Worm (Caenorhabditis elegans) whole organism, mixed stage, embryonic: Measurements from ENCODE around the gene T05C1.1.

Experiments used
- M03D4.4 ChIP-seq: sonication (generic microtip); optimal IDR thresholded peaks from 2 replicates; lab custom pipeline; 2017; ENCODE audit warnings: mild to moderate bottlenecking, missing genetic modification characterization, missing compliant biosample characterization
- bed-3 ChIP-seq: fragments of 200-800 bp; sonication (Bioruptor generic); optimal IDR thresholded peaks from 3 replicates; lab custom pipeline; 2018; ENCODE audit warnings: mild to moderate bottlenecking, missing genetic modification characterization, moderate library complexity, missing compliant biosample characterization
- blmp-1 ChIP-seq: fragments of 150-350 bp; optimal IDR thresholded peaks from 2 replicates; lab custom pipeline; 2014; ENCODE audit warnings: missing biosample characterization, missing genetic modification characterization
- ceh-39 ChIP-seq: fragments of 150-350 bp; optimal IDR thresholded peaks from 2 replicates; lab custom pipeline; 2014; ENCODE audit warnings: missing biosample characterization, missing genetic modification characterization
- ceh-43 ChIP-seq: fragments of 200-800 bp; sonication (Bioruptor generic); optimal IDR thresholded peaks from 2 replicates; lab custom pipeline; 2018; ENCODE audit warnings: mild to moderate bottlenecking, missing genetic modification characterization, moderate library complexity, missing compliant biosample characterization
- ceh-83 ChIP-seq: fragments of 200-800 bp; sonication (Bioruptor generic); optimal IDR thresholded peaks from 2 replicates; lab custom pipeline; 2018; ENCODE audit warnings: mild to moderate bottlenecking, missing genetic modification characterization, missing compliant biosample characterization
- ces-1 ChIP-seq: fragments of 150-350 bp; optimal IDR thresholded peaks from 2 replicates; lab custom pipeline; 2014; ENCODE audit warnings: missing biosample characterization, missing genetic modification reagents, missing genetic modification characterization
- cnd-1 ChIP-seq: fragments of 200-800 bp; sonication (Bioruptor generic); optimal IDR thresholded peaks from 2 replicates; lab custom pipeline; 2018; ENCODE audit warnings: mild to moderate bottlenecking, missing genetic modification characterization, missing compliant biosample characterization
- drap-1 ChIP-seq: fragments of 200-800 bp; sonication (Bioruptor generic); optimal IDR thresholded peaks from 3 replicates; lab custom pipeline; 2018; ENCODE audit warnings: mild to moderate bottlenecking, missing genetic modification characterization, missing compliant biosample characterization
- elt-1 ChIP-seq: sonication (generic microtip); optimal IDR thresholded peaks from 2 replicates; lab custom pipeline; 2017; ENCODE audit warnings: missing genetic modification characterization, mild to moderate bottlenecking, missing compliant biosample characterization, antibody characterized with exemption, moderate library complexity, borderline replicate concordance; ENCODE audit not compliant: insufficient read depth
- elt-3 ChIP-seq: fragments of 150-350 bp; optimal IDR thresholded peaks from 2 replicates; lab custom pipeline; 2014; ENCODE audit warnings: missing biosample characterization, missing genetic modification characterization
- flh-1 ChIP-seq: fragments of 200-800 bp; sonication (Bioruptor generic); optimal IDR thresholded peaks from 2 replicates; lab custom pipeline; 2018; ENCODE audit warnings: mild to moderate bottlenecking, missing genetic modification characterization, moderate library complexity, missing compliant biosample characterization
- ham-2 ChIP-seq: fragments of 200-800 bp; sonication (Bioruptor generic); optimal IDR thresholded peaks from 2 replicates; lab custom pipeline; 2018; ENCODE audit warnings: mild to moderate bottlenecking, missing genetic modification characterization, missing compliant biosample characterization
- hlh-1 ChIP-seq: fragments of 150-350 bp; optimal IDR thresholded peaks from 2 replicates; lab custom pipeline; 2014; ENCODE audit warnings: missing biosample characterization, missing genetic modification reagents, missing genetic modification characterization
- lin-13 ChIP-seq: fragments of 150-350 bp; optimal IDR thresholded peaks from 2 replicates; lab custom pipeline; 2014; ENCODE audit warnings: missing biosample characterization, missing genetic modification characterization
- lin-32 ChIP-seq: fragments of 200-800 bp; sonication (Bioruptor generic); optimal IDR thresholded peaks from 2 replicates; lab custom pipeline; 2018; ENCODE audit warnings: mild to moderate bottlenecking, missing genetic modification characterization, missing compliant biosample characterization
- lsy-2 ChIP-seq: fragments of 150-350 bp; optimal IDR thresholded peaks from 2 replicates; lab custom pipeline; 2014; ENCODE audit warnings: missing biosample characterization, missing genetic modification characterization
- mab-5 ChIP-seq: fragments of 150-350 bp; optimal IDR thresholded peaks from 2 replicates; lab custom pipeline; 2014; ENCODE audit warnings: missing biosample characterization, missing genetic modification characterization
- mep-1 ChIP-seq: fragments of 150-350 bp; optimal IDR thresholded peaks from 2 replicates; lab custom pipeline; 2017; ENCODE audit warnings: missing biosample characterization, missing genetic modification reagents, missing genetic modification characterization, inconsistent platforms
- mls-2 ChIP-seq: sonication (generic microtip); optimal IDR thresholded peaks from 2 replicates; lab custom pipeline; 2016; ENCODE audit warnings: mild to moderate bottlenecking, missing genetic modification characterization, moderate library complexity, missing compliant biosample characterization
- nhr-12 ChIP-seq: fragments of 150-350 bp; optimal IDR thresholded peaks from 2 replicates; lab custom pipeline; 2014; ENCODE audit warnings: missing biosample characterization, missing genetic modification characterization
- nhr-2 ChIP-seq: fragments of 150-350 bp; optimal IDR thresholded peaks from 2 replicates; lab custom pipeline; 2014; ENCODE audit warnings: missing biosample characterization, missing genetic modification characterization
- nhr-237 ChIP-seq: fragments of 150-350 bp; optimal IDR thresholded peaks from 2 replicates; lab custom pipeline; 2014; ENCODE audit warnings: missing biosample characterization, missing genetic modification characterization
- nhr-28 ChIP-seq: fragments of 150-350 bp; optimal IDR thresholded peaks from 2 replicates; lab custom pipeline; 2014; ENCODE audit warnings: missing biosample characterization, missing genetic modification characterization
- pha-4 ChIP-seq: fragments of 150-350 bp; optimal IDR thresholded peaks from 2 replicates; lab custom pipeline; 2018; ENCODE audit warnings: missing biosample characterization, missing genetic modification reagents, missing genetic modification characterization
- sem-2 ChIP-seq: fragments of 200-800 bp; sonication (Bioruptor generic); optimal IDR thresholded peaks from 2 replicates; lab custom pipeline; 2018; ENCODE audit warnings: mild to moderate bottlenecking, missing genetic modification characterization, missing compliant biosample characterization
- snpc-4 ChIP-seq: fragments of 150-350 bp; optimal IDR thresholded peaks from 2 replicates; lab custom pipeline; 2014; ENCODE audit warnings: missing biosample characterization, missing genetic modification characterization
- sptf-1 ChIP-seq: sonication (generic microtip); optimal IDR thresholded peaks from 2 replicates; lab custom pipeline; 2017; ENCODE audit warnings: mild to moderate bottlenecking, missing genetic modification characterization, moderate library complexity, missing compliant biosample characterization
- unc-120 ChIP-seq: sonication (generic microtip); optimal IDR thresholded peaks from 2 replicates; lab custom pipeline; 2017; ENCODE audit warnings: missing genetic modification characterization, missing compliant biosample characterization; ENCODE audit not compliant: poor library complexity, severe bottlenecking
- unc-39 ChIP-seq: fragments of 150-350 bp; optimal IDR thresholded peaks from 2 replicates; lab custom pipeline; 2014; ENCODE audit warnings: missing biosample characterization, missing genetic modification characterization
- unc-62 ChIP-seq: fragments of 150-350 bp; optimal IDR thresholded peaks from 2 replicates; lab custom pipeline; 2014; ENCODE audit warnings: missing biosample characterization, missing genetic modification reagents, missing genetic modification characterization
- zip-8 ChIP-seq: fragments of 150-350 bp; optimal IDR thresholded peaks from 2 replicates; lab custom pipeline; 2014; ENCODE audit warnings: missing biosample characterization, missing genetic modification characterization
- ztf-11 ChIP-seq: fragments of 150-350 bp; optimal IDR thresholded peaks from 2 replicates; lab custom pipeline; 2014; ENCODE audit warnings: missing biosample characterization, missing genetic modification characterization

The T05C1.1 gene

DNA sequence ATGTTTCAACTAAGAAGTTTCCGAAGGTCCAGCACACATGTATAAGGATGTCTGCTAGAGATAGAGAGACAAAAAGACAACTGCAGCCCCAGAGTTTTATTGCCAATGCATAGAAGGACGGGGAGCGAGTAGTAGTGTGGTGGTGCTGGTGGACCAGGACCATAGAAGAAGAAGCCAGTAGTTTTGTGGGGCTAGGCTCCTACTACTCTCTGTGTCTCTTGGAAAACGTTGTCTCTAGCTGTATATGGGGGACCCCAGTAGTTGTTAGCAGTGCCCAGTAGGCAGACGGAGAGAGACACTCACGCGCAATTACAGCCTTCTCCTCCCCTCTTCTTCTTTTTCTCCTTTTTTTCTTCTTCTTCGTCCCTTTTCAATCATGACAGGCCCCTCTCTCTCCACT, 22.4 kb upstream of the T05C1.1 start:
- TF ChIP-seq flh-1 (GFP tag; lab: Kevin White, UChicago): no peak
- peak; percentile 45 for TF ChIP-seq ces-1 (GFP tag; lab: Kevin White, UChicago)

- TF ChIP-seq nhr-2: no peak
- TF ChIP-seq elt-3 (tag; lab: Kevin White, UChicago): no peak
- no peak for TF ChIP-seq sptf-1
- no peak for TF ChIP-seq blmp-1
- TF ChIP-seq lsy-2 (tag; lab: Kevin White, UChicago): no peak
- no peak for TF ChIP-seq ceh-39
- no peak for TF ChIP-seq unc-62
- no peak for TF ChIP-seq nhr-28
- TF ChIP-seq hlh-1 (tag; lab: Kevin White, UChicago): no peak
- no peak for TF ChIP-seq M03D4.4
- no peak for TF ChIP-seq unc-39 (tag; lab: Kevin White, UChicago)
- TF ChIP-seq mab-5 (tag; lab: Kevin White, UChicago): no peak
- TF ChIP-seq zip-8 (tag; lab: Kevin White, UChicago): no peak
- no peak for TF ChIP-seq mep-1
- TF ChIP-seq ham-2 (GFP tag; lab: Kevin White, UChicago): no peak
- TF ChIP-seq drap-1 (GFP tag; lab: Kevin White, UChicago): no peak
- no peak for TF ChIP-seq nhr-12 (tag; lab: Kevin White, UChicago)
- TF ChIP-seq nhr-237: no peak
- TF ChIP-seq lin-32 (GFP tag; lab: Kevin White, UChicago): no peak
- no peak for TF ChIP-seq ceh-83 (GFP tag; lab: Kevin White, UChicago)
These were observed 18.1 kb upstream of the T05C1.1 start for ce11 chrII:4460297-4460696.

DNA sequence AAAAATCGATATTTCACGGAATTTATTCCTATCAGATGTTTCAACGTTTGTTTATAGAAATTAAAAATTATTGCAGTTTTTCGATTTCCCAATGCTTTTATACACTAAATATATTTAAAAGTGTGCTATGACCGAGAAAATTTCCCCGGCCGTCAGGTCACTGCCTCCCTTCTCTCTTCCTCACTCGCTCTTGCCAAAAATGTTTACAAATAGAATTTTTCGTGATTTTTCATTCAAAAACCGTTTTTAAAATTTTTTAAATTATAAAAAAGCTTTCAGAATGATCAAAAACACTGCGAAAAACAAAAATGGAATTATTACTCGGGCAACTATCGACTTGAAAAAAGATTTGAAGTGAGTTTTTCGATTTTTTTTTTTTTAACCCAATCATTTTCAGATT, 17.6 kb upstream of the T05C1.1 start, which contains the start of the genes T12C9.7 and vps-18:
T12C9.7 (minus strand) TSS at position 101 of the 400 bp plus-strand sequence.
vps-18 (plus strand) TSS at position 280 of the 400 bp plus-strand sequence.
- no peak for TF ChIP-seq ces-1 (GFP tag; lab: Kevin White, UChicago)
- TF ChIP-seq nhr-12 (tag; lab: Kevin White, UChicago): no peak
- no peak for TF ChIP-seq ztf-11 (tag; lab: Kevin White, UChicago)
- TF ChIP-seq ceh-39: no peak
- TF ChIP-seq flh-1 (GFP tag; lab: Kevin White, UChicago): no peak
- TF ChIP-seq sem-2 (GFP tag; lab: Kevin White, UChicago): no peak
- TF ChIP-seq ceh-83 (GFP tag; lab: Kevin White, UChicago): no peak
- TF ChIP-seq snpc-4: no peak
- no peak for TF ChIP-seq lsy-2 (tag; lab: Kevin White, UChicago)

DNA sequence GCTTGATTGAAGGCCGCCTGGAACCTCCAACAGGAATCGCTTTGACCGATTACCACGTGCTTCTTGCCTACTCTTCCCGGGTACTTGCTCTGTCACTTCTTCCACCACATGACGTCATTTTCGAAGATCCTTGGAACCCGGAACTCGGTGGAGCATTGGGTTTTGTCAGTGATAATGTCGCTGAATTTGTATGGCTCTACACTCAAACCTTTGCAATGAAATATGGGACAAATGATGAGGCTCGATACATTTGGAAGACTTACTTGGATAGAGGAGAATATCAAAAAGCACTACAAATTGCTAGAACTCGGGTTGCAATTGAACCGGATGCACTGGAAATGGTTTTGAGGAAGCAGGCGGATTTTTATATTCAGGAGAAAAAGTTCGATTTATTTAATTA, 15.6 kb upstream of the T05C1.1 start:
- TF ChIP-seq drap-1 (GFP tag; lab: Kevin White, UChicago): no peak

- TF ChIP-seq unc-62 (no peak), elt-3 (tag; lab: Kevin White, UChicago) (no peak), mep-1 (no peak), ztf-11 (tag; lab: Kevin White, UChicago) (no peak), ceh-43 (GFP tag; lab: Kevin White, UChicago) (no peak)
These were observed 10.5 kb upstream of the T05C1.1 start, which contains the start of gene W06B4.2 for ce11 chrII:4467869-4468268. Gene W06B4.2 (plus strand): TSS chrII:4468169.

- TF ChIP-seq pha-4 (tag; lab: Kevin White, UChicago) (no peak), elt-3 (tag; lab: Kevin White, UChicago) (no peak), unc-39 (tag; lab: Kevin White, UChicago) (no peak), ceh-39 (no peak), flh-1 (GFP tag; lab: Kevin White, UChicago) (no peak), cnd-1 (tag; lab: Kevin White, UChicago) (no peak), unc-120 (tag; lab: Kevin White, UChicago) (no peak), bed-3 (no peak), lin-32 (GFP tag; lab: Kevin White, UChicago) (no peak), zip-8 (tag; lab: Kevin White, UChicago) (no peak), snpc-4 (no peak), nhr-237 (no peak), nhr-28 (no peak), elt-1 (no peak), lin-13 (tag; lab: Kevin White, UChicago) (no peak), mls-2 (no peak)
These were observed 9.4 kb upstream of the T05C1.1 start for ce11 chrII:4468897-4469459.
